Fruit fly (Drosophila melanogaster) S2 (cell line): ENCODE measurements around the gene CG15387.

Experiments used
- CG8478 ChIP-seq: fragments of >200 bp; optimal IDR thresholded peaks from 2 replicates; lab custom pipeline; 2018
- CTCF ChIP-seq, 2 experiments: fragments of >200 bp; optimal IDR thresholded peaks; 2 replicates each; lab custom pipeline; 2018

DNA sequence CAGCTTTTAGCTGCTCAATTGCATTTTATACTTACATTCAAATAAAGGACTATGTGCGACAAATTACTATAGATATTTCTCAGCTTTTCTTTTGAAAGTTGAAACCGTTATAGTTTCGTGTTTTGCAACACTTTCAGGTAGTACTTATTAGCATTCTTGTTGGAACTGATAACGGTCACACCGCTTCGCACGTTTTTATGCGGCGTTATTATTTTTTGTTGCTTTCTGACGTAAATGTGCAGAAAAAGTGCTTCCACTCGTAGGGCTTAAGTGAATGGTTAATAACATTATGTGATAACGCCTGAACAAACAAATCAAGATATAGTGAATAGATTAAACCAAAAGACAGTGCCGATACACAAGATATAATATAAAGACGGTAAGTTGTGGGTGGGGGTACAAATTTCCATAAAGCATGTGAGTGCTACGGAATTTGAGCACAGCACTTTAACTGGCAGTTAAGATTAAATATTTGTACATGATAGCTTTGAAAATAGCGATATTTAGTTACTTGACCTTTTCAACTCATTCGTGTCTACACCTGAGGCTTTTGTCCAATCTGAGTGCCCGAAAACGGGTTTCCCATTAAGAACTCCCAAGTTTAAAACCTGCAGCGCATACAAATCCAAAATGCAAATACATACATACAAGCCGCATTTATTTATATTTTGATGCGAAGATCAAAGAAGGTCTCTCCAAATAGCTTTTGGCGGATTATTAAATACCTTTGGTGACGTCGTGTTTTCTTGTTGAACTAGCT is 5.3 kb downstream of the CG15387 start, which contains the start of gene papi:
- TF ChIP-seq CTCF (optimal IDR thresholded peaks at IDR 0.05; lab: Kevin White, UChicago) (no peak), CG8478 (no peak)
